Fruit fly (Drosophila melanogaster) whole organism, prepupa: Measurements from ENCODE around the gene CG7378.

Experiments used
- CG10631 ChIP-seq: fragments of 200-800 bp; sonication (Bioruptor generic); optimal IDR thresholded peaks from 2 replicates; lab custom pipeline; 2016; ENCODE audit warnings: missing biosample characterization, missing genetic modification characterization
- CG10669 ChIP-seq: fragments of 200-800 bp; sonication (Bioruptor generic); optimal IDR thresholded peaks from 3 replicates; lab custom pipeline; 2018; ENCODE audit warnings: missing biosample characterization, mild to moderate bottlenecking, missing genetic modification characterization, moderate library complexity
- CG11294 ChIP-seq: fragments of 200-800 bp; sonication (Bioruptor generic); IDR thresholded peaks from 2 replicates; pipeline ENCODE4 v1.3.6; 2022; ENCODE audit warnings: missing biosample characterization, missing genetic modification characterization
- CG11762 ChIP-seq: fragments of 200-800 bp; sonication (Bioruptor generic); optimal IDR thresholded peaks from 3 replicates; lab custom pipeline; 2016; ENCODE audit warnings: missing biosample characterization, missing genetic modification characterization; ENCODE audit not compliant: insufficient read depth
- CG15336 ChIP-seq: fragments of 200-800 bp; sonication (Bioruptor generic); IDR thresholded peaks from 2 replicates; pipeline ENCODE4 v1.3.6; 2022; ENCODE audit warnings: missing biosample characterization, missing genetic modification characterization
- CG1621 ChIP-seq: fragments of 200-800 bp; sonication (Bioruptor generic); optimal IDR thresholded peaks from 3 replicates; lab custom pipeline; 2018; ENCODE audit warnings: missing biosample characterization, mild to moderate bottlenecking, missing genetic modification characterization
- CG3032 ChIP-seq: fragments of 200-800 bp; optimal IDR thresholded peaks from 2 replicates; lab custom pipeline; 2019; ENCODE audit warnings: missing biosample characterization, mild to moderate bottlenecking, missing genetic modification characterization, moderate library complexity
- CG31627 ChIP-seq: fragments of 200-800 bp; sonication (Bioruptor generic); optimal IDR thresholded peaks from 3 replicates; lab custom pipeline; 2016; ENCODE audit warnings: missing biosample characterization, missing genetic modification characterization
- CG32006 ChIP-seq: fragments of 200-800 bp; sonication (Bioruptor generic); optimal IDR thresholded peaks from 3 replicates; lab custom pipeline; 2017; ENCODE audit warnings: missing biosample characterization, mild to moderate bottlenecking, missing genetic modification characterization
- CG3919 ChIP-seq: fragments of 200-800 bp; sonication (Bioruptor generic); optimal IDR thresholded peaks from 3 replicates; lab custom pipeline; 2016; ENCODE audit warnings: missing biosample characterization, missing genetic modification characterization
- CG6163 ChIP-seq: fragments of 200-800 bp; sonication (Bioruptor generic); IDR thresholded peaks from 3 replicates; pipeline ENCODE4 v1.3.6; 2022; ENCODE audit warnings: missing biosample characterization, missing genetic modification characterization
- CG6276 ChIP-seq: fragments of 200-800 bp; sonication (Bioruptor generic); optimal IDR thresholded peaks from 2 replicates; lab custom pipeline; 2017; ENCODE audit warnings: missing biosample characterization, mild to moderate bottlenecking, missing genetic modification characterization
- CG6808 ChIP-seq: fragments of 200-800 bp; sonication (Bioruptor generic); optimal IDR thresholded peaks from 3 replicates; lab custom pipeline; 2017; ENCODE audit warnings: missing biosample characterization, missing genetic modification characterization, mild to moderate bottlenecking, moderate library complexity, missing genetic modification reagents
- CG6854 ChIP-seq: fragments of 200-800 bp; sonication (Bioruptor generic); optimal IDR thresholded peaks from 2 replicates; lab custom pipeline; 2017; ENCODE audit warnings: missing biosample characterization, mild to moderate bottlenecking, missing genetic modification characterization
- CG8319 ChIP-seq: fragments of 200-800 bp; sonication (Bioruptor generic); optimal IDR thresholded peaks from 3 replicates; lab custom pipeline; 2016; ENCODE audit warnings: missing biosample characterization, missing genetic modification characterization
- Eip75B ChIP-seq: fragments of 200-800 bp; sonication (Bioruptor generic); optimal IDR thresholded peaks from 3 replicates; lab custom pipeline; 2016; ENCODE audit warnings: missing biosample characterization, missing genetic modification characterization
- Eip78C ChIP-seq: fragments of 200-800 bp; sonication (Bioruptor generic); peaks from one replicate; lab custom pipeline; 2016; ENCODE audit warnings: missing biosample characterization, missing genetic modification characterization
- Eip93F ChIP-seq: fragments of 200-800 bp; sonication (Bioruptor generic); optimal IDR thresholded peaks from 2 replicates; lab custom pipeline; 2016; ENCODE audit warnings: missing biosample characterization, mild to moderate bottlenecking, missing genetic modification characterization
- Ets96B ChIP-seq: fragments of 200-800 bp; optimal IDR thresholded peaks from 2 replicates; lab custom pipeline; 2019; ENCODE audit warnings: missing biosample characterization, mild to moderate bottlenecking, missing genetic modification characterization, moderate library complexity
- Gug ChIP-seq: fragments of 200-800 bp; sonication (Bioruptor generic); IDR thresholded peaks from 2 replicates; pipeline ENCODE4 v1.3.6; 2022; ENCODE audit warnings: missing biosample characterization, missing genetic modification characterization
- Hr38 ChIP-seq: sonication (Bioruptor generic); optimal IDR thresholded peaks from 2 replicates; lab custom pipeline; 2016; ENCODE audit warnings: missing biosample characterization, missing genetic modification characterization
- Hr39 ChIP-seq: fragments of 200-800 bp; sonication (Bioruptor generic); optimal IDR thresholded peaks from 2 replicates; lab custom pipeline; 2016; ENCODE audit warnings: missing biosample characterization, missing genetic modification characterization
- OdsH ChIP-seq: fragments of 200-800 bp; sonication (Bioruptor generic); optimal IDR thresholded peaks from 3 replicates; lab custom pipeline; 2016; ENCODE audit warnings: missing biosample characterization, missing genetic modification characterization
- Smox ChIP-seq: fragments of 200-800 bp; sonication (Bioruptor generic); optimal IDR thresholded peaks from 3 replicates; lab custom pipeline; 2016; ENCODE audit warnings: missing biosample characterization, missing genetic modification characterization
- Sox14 ChIP-seq: fragments of 200-800 bp; sonication (Bioruptor generic); optimal IDR thresholded peaks from 3 replicates; lab custom pipeline; 2016; ENCODE audit warnings: missing biosample characterization, missing genetic modification characterization
- Sox15 ChIP-seq: fragments of 200-800 bp; sonication (Bioruptor generic); optimal IDR thresholded peaks from 3 replicates; lab custom pipeline; 2016; ENCODE audit warnings: missing biosample characterization, missing genetic modification characterization
- achi ChIP-seq: fragments of 200-800 bp; sonication (Bioruptor generic); optimal IDR thresholded peaks from 3 replicates; lab custom pipeline; 2016; ENCODE audit warnings: missing biosample characterization, missing genetic modification characterization
- cyc ChIP-seq: fragments of 200-800 bp; sonication (Bioruptor generic); optimal IDR thresholded peaks from 3 replicates; lab custom pipeline; 2016; ENCODE audit warnings: missing biosample characterization, missing genetic modification characterization
- dac ChIP-seq: fragments of 200-800 bp; sonication (Bioruptor generic); optimal IDR thresholded peaks from 2 replicates; lab custom pipeline; 2017; ENCODE audit warnings: missing biosample characterization, mild to moderate bottlenecking, missing genetic modification characterization
- dsx ChIP-seq: fragments of 200-800 bp; optimal IDR thresholded peaks from 3 replicates; lab custom pipeline; 2019; ENCODE audit warnings: missing biosample characterization, mild to moderate bottlenecking, missing genetic modification characterization, moderate library complexity; ENCODE audit not compliant: poor library complexity, severe bottlenecking
- eg ChIP-seq: fragments of 200-800 bp; sonication (Bioruptor generic); IDR thresholded peaks from 3 replicates; pipeline ENCODE4 v1.3.6; 2022; ENCODE audit warnings: missing biosample characterization, missing genetic modification characterization
- esn ChIP-seq: fragments of 200-800 bp; sonication (Bioruptor generic); optimal IDR thresholded peaks from 2 replicates; lab custom pipeline; 2016; ENCODE audit warnings: missing biosample characterization, mild to moderate bottlenecking, missing genetic modification characterization, moderate library complexity
- fd59A ChIP-seq: fragments of 200-800 bp; sonication (Bioruptor generic); optimal IDR thresholded peaks from 2 replicates; lab custom pipeline; 2017; ENCODE audit warnings: missing biosample characterization, mild to moderate bottlenecking, missing genetic modification characterization, missing genetic modification reagents
- fd85E ChIP-seq: fragments of 200-800 bp; sonication (Bioruptor generic); optimal IDR thresholded peaks from 3 replicates; lab custom pipeline; 2016; ENCODE audit warnings: missing biosample characterization, missing genetic modification characterization
- fkh ChIP-seq: fragments of 200-800 bp; sonication (Bioruptor generic); optimal IDR thresholded peaks from 3 replicates; lab custom pipeline; 2017; ENCODE audit warnings: missing biosample characterization, mild to moderate bottlenecking, missing genetic modification characterization, moderate library complexity
- lz ChIP-seq: fragments of 200-800 bp; sonication (Bioruptor generic); optimal IDR thresholded peaks from 3 replicates; lab custom pipeline; 2016; ENCODE audit warnings: missing biosample characterization, missing genetic modification characterization
- pdm3 ChIP-seq: fragments of 200-800 bp; sonication (Bioruptor generic); optimal IDR thresholded peaks from 3 replicates; lab custom pipeline; 2016; ENCODE audit warnings: missing biosample characterization, missing genetic modification characterization
- salr ChIP-seq, 2 experiments: fragments of 200-800 bp; sonication (Bioruptor generic); optimal IDR thresholded peaks; 3 replicates each; lab custom pipeline; 2016 to 2018; ENCODE audit warnings: missing biosample characterization in 2 of 2, missing genetic modification characterization in 2 of 2, mild to moderate bottlenecking in 1 of 2
- spab ChIP-seq: fragments of 200-800 bp; sonication (Bioruptor generic); optimal IDR thresholded peaks from 2 replicates; lab custom pipeline; 2017; ENCODE audit warnings: missing biosample characterization, mild to moderate bottlenecking, missing genetic modification characterization, missing genetic modification reagents
- ss ChIP-seq, 2 experiments: fragments of 200-800 bp; sonication (Bioruptor generic); optimal IDR thresholded peaks; 2 replicates in 1 of 2; 3 replicates in 1 of 2; lab custom pipeline; 2017 to 2018; ENCODE audit warnings: mild to moderate bottlenecking in 2 of 2, missing biosample characterization in 2 of 2, missing genetic modification characterization in 2 of 2, moderate library complexity in 1 of 2

CG7378 gene

DNA sequence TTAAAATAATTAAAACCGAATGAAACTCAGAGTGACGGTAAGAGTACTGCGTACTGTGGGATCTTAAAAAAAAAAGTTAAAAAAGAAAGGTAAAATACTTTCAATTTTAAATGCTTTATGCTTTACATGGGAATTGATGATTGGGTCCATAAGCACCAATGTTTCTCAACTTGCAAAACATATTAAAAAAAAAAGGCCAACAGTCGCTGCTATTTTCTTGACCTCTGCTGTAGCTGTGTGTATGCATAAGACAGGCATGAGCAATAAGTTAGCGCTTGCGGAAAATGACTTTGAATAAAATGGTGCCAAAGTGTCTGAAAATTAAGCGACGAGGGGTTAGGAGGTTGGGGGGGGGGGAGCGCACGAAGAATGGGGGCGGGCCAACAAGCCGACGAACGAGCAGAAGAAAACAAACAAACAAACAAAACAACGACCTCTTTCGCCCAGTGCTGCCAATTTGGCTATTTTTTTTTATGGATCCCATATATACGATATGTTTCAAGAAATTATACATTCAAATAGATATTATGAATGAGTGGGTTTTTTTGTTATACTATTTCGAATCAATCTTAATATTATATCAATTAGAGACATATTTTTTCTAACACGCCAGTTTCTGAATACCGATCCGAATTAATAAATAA is 30.6 kb upstream of the CG7378 start (continued):
- TF ChIP-seq lz (GFP tag; lab: Kevin White, UChicago) (peak; percentile 71), CG6854 (no peak), fkh (GFP tag; lab: Kevin White, UChicago) (peak; percentile 59), achi (peak; percentile 73), Eip75B (GFP tag; lab: Kevin White, UChicago) (peak; percentile 68), eg (peak; percentile 78), Eip93F (no peak), salr (GFP tag; optimal IDR thresholded peaks at IDR 0.05; lab: Kevin White, UChicago) (peak in 1 of 2 experiments; percentile 55), fd85E (no peak)

DNA sequence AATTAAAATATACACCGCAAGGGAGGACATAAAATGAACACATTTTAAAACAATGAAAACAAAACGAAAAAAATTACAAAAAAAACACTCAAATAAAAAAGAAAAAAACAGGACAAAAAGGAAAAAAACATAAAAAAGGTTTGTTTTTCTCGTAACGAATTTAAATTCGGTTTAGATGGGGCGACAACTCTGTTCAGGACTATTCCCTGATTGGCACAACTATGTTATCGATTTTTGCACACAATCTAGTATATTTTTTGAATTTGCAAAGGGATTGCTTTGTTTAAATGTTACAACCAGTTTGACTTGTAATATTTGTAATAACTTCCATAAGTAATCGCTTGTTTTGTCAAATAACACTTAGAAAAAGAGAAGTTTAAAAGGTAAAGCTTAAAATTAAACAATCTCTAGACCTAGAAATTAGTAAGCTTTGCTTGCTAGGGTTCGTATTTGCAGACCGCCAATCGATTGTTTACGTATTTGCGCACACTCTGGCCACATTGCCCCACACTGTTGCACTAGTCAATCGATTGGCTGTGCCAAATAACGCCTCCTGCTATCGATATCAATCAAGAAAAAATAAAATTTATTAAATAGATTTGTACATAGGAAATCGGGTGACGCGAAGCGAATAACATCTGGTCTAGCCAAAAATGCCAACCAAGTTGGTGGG is 16.1 kb upstream of the CG7378 start, which contains the start of gene CG7332:
TSS of gene CG7332 (plus strand) at position 515 of the 673 bp plus-strand sequence.
- TF ChIP-seq esn = peak; percentile 10
- TF ChIP-seq spab (GFP tag; lab: Kevin White, UChicago) = no peak
- peak; percentile 1 for TF ChIP-seq cyc
- TF ChIP-seq CG10669 = no peak
- TF ChIP-seq Hr39 (GFP tag; lab: Kevin White, UChicago) = peak; percentile 8
- peak; percentile 45 for TF ChIP-seq Eip78C

DNA sequence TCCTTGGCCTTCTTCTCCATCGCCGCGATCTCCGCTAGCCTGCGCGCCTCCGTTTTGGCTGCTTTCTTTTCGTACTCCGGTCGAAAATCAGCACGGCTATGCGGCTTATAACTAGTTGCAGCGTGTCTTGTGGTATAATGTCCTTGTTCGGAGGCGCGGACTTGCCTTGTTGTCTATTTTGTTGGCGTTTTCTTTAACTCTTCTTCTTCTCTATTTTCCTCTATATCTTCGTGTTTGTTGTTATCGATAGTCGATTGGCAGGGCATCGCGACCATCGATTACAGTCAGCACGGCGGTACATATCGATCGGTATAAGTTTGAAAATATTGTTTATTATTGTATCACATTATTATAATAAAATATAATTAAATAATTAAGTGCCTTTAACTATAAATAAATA is 6.8 kb upstream of the CG7378 start, which contains the start of gene Flacc:
TSS of gene Flacc (minus strand) at position 204 of the 400 bp plus-strand sequence.
- TF ChIP-seq Eip78C (peak; percentile 54), dsx (peak; percentile 22), Sox14 (GFP tag; lab: Kevin White, UChicago) (no peak)

DNA sequence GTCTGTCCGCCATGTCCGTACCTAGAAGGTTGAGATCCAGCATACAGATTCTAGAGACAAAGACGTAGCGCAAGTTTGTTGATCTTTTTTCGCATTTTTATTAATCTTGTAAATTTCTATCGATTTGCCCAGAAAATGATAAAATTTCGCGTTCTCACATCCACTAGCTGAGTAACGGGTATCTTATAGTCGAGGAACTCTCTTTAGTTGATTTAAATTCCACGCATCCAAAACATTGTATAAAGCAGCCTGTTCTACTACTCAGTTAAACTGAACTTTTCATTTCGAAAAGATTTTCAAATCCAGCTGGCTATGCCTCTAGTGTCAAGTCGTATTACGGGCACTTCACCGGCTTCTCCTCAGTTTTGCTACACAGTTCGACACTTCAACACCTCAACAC is 6.1 kb upstream of the CG7378 start, which contains the start of gene SdhBL:
TSS of gene SdhBL (plus strand) at position 301 of the 400 bp plus-strand sequence.
- no peak for TF ChIP-seq CG11294
- no peak for TF ChIP-seq CG10631
- TF ChIP-seq Sox14 (GFP tag; lab: Kevin White, UChicago) = no peak
- TF ChIP-seq esn = no peak
- no peak for TF ChIP-seq lz (GFP tag; lab: Kevin White, UChicago)
- TF ChIP-seq dac (GFP tag; lab: Kevin White, UChicago) = no peak
- TF ChIP-seq CG8319 (GFP tag; lab: Kevin White, UChicago) = no peak
- TF ChIP-seq Sox15 = no peak
- TF ChIP-seq achi = no peak
- TF ChIP-seq CG1621 = no peak
- no peak for TF ChIP-seq CG15336
- TF ChIP-seq Eip93F = no peak
- no peak for TF ChIP-seq cyc
- TF ChIP-seq CG3919 = no peak

DNA sequence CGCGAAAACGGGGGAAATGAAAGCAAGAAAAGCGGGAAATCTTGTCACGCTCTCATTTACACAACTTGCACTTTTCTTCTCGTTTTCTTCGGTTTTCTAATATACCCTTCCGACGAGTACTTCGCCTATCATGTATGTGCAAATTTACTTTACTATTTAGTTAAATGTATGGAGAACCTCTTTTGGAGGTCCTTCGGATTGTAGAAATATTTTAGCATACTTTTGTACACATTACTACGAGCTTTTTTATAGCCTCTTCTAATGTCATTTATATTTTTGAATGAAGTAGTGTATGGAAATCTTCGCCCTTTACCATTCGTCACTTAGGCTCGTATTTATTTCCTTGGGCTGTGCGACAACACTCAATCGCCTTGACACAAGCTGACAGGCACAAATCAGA is 2.9 kb upstream of the CG7378 start:
- TF ChIP-seq Smox (GFP tag; lab: Kevin White, UChicago) (no peak), Eip78C (peak; percentile 55), fd59A (GFP tag; lab: Kevin White, UChicago) (no peak), CG15336 (0 out of 2 replicates have a peak, but pooled peaks have one; percentile 8), CG10631 (no peak), CG11294 (no peak), fd85E (no peak), Gug (GFP tag; lab: Robert Waterston, UW) (no peak)
- TF ChIP-seq, all 60 proteins: peak for 2

DNA sequence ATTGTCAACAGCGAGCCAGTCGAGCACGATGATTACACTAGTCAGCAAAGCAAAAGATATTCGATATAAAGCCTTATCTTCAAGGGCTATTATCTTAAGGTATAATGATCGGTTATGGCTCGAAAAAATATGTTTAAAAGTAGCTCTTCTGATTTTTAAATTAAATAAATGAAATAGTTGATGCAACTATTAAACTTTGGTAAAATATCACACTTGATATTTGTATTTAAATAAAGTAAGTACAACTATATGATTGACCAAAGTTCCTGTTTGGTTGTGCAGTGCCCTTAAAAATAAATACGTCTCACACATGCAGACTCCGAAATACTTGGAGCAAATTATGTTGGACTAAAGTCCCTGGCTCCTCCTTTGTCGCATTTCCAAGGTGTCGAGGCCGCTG is 2.3 kb upstream of the CG7378 start:
- no peak for TF ChIP-seq Hr38 (GFP tag; lab: Kevin White, UChicago)
- TF ChIP-seq CG3919 = no peak
- TF ChIP-seq CG31627 (GFP tag; lab: Kevin White, UChicago) = no peak
- peak; percentile 15 for TF ChIP-seq CG6276 (GFP tag; lab: Kevin White, UChicago)
- peak; percentile 41 for TF ChIP-seq dsx
- peak in 1 of 2 experiments; percentile 2 for TF ChIP-seq ss (GFP tag; optimal IDR thresholded peaks at IDR 0.05; lab: Kevin White, UChicago)
- TF ChIP-seq Ets96B (tag; lab: Kevin White, UChicago) = peak; percentile 31
- peak; percentile 10 for TF ChIP-seq OdsH (GFP tag; lab: Kevin White, UChicago)
- TF ChIP-seq pdm3 = peak; percentile 23
- no peak for TF ChIP-seq CG11762
- TF ChIP-seq CG32006 (GFP tag; lab: Kevin White, UChicago) = peak; percentile 1
- TF ChIP-seq CG15336 = peak; percentile 42; the same call in 1 of the 2 replicates
- TF ChIP-seq CG6808 (GFP tag; lab: Kevin White, UChicago) = peak; percentile 7
- peak; percentile 5 for TF ChIP-seq esn
- no peak for TF ChIP-seq CG11294
- TF ChIP-seq CG3032 (tag; lab: Kevin White, UChicago) = peak; percentile 28
- TF ChIP-seq CG6163 = no peak
- TF ChIP-seq Eip78C = peak; percentile 77
